Worm (Caenorhabditis elegans) whole organism, late embryonic: Measurements from ENCODE around the gene nhr-142.
A peak's percentile ranks its signal among the peaks of the same experiment; 100 is the strongest.

Source experiments
- C08G9.2 ChIP-seq: sonication (generic microtip); optimal IDR thresholded peaks from 2 replicates; lab custom pipeline; 2016; ENCODE audit warnings: mild to moderate bottlenecking, missing genetic modification characterization, moderate library complexity, missing compliant biosample characterization
- C38D4.7 ChIP-seq: fragments of 200-800 bp; sonication (Bioruptor generic); optimal IDR thresholded peaks from 2 replicates; lab custom pipeline; 2018; ENCODE audit warnings: mild to moderate bottlenecking, missing genetic modification characterization, moderate library complexity, missing compliant biosample characterization
- K02D7.2 ChIP-seq: sonication (generic microtip); optimal IDR thresholded peaks from 2 replicates; lab custom pipeline; 2017; ENCODE audit warnings: mild to moderate bottlenecking, missing genetic modification characterization, missing compliant biosample characterization
- K09A11.1 ChIP-seq: sonication (generic microtip); optimal IDR thresholded peaks from 2 replicates; lab custom pipeline; 2017; ENCODE audit warnings: antibody characterized with exemption, mild to moderate bottlenecking, missing genetic modification characterization, missing compliant biosample characterization; ENCODE audit not compliant: insufficient read depth
- T23F11.4 ChIP-seq: fragments of 200-800 bp; sonication (Bioruptor generic); optimal IDR thresholded peaks from 2 replicates; lab custom pipeline; 2018; ENCODE audit warnings: mild to moderate bottlenecking, missing genetic modification characterization, missing compliant biosample characterization
- ama-1 ChIP-seq: fragments of 150-350 bp; optimal IDR thresholded peaks from 2 replicates; lab custom pipeline; 2014
- ceh-30 ChIP-seq: fragments of 150-350 bp; optimal IDR thresholded peaks from 2 replicates; lab custom pipeline; 2014; ENCODE audit warnings: missing biosample characterization, missing genetic modification characterization
- ceh-31 ChIP-seq: sonication (generic microtip); optimal IDR thresholded peaks from 2 replicates; lab custom pipeline; 2016; ENCODE audit warnings: missing genetic modification characterization, missing compliant biosample characterization
- ceh-34 ChIP-seq: sonication (generic microtip); optimal IDR thresholded peaks from 2 replicates; lab custom pipeline; 2016; ENCODE audit warnings: mild to moderate bottlenecking, missing genetic modification characterization, missing compliant biosample characterization
- ceh-45 ChIP-seq: fragments of 200-800 bp; sonication (Bioruptor generic); IDR thresholded peaks from 2 replicates; pipeline ENCODE4 v1.3.6; 2022; ENCODE audit warnings: missing genetic modification reagents, missing genetic modification characterization, missing compliant biosample characterization
- ceh-9 ChIP-seq: sonication (generic microtip); optimal IDR thresholded peaks from 2 replicates; lab custom pipeline; 2016; ENCODE audit warnings: mild to moderate bottlenecking, missing genetic modification characterization, inconsistent platforms, missing compliant biosample characterization
- che-1 ChIP-seq: sonication (generic microtip); optimal IDR thresholded peaks from 2 replicates; lab custom pipeline; 2016; ENCODE audit warnings: mild to moderate bottlenecking, missing genetic modification characterization, missing compliant biosample characterization
- dve-1 ChIP-seq: sonication (generic microtip); optimal IDR thresholded peaks from 2 replicates; lab custom pipeline; 2017; ENCODE audit warnings: antibody characterized with exemption, mild to moderate bottlenecking, missing genetic modification characterization, missing compliant biosample characterization
- ets-4 ChIP-seq: sonication (generic microtip); optimal IDR thresholded peaks from 2 replicates; lab custom pipeline; 2016; ENCODE audit warnings: missing genetic modification characterization, missing compliant biosample characterization
- eyg-1 ChIP-seq: sonication (generic microtip); optimal IDR thresholded peaks from 2 replicates; lab custom pipeline; 2016; ENCODE audit warnings: missing genotype, missing genetic modification characterization, missing compliant biosample characterization
- gmeb-2 ChIP-seq: sonication (generic microtip); optimal IDR thresholded peaks from 2 replicates; lab custom pipeline; 2016; ENCODE audit warnings: missing genetic modification characterization, inconsistent platforms, missing compliant biosample characterization
- hlh-30 ChIP-seq: sonication (generic microtip); optimal IDR thresholded peaks from 2 replicates; lab custom pipeline; 2017; ENCODE audit warnings: antibody characterized with exemption, missing genetic modification characterization, missing compliant biosample characterization; ENCODE audit not compliant: insufficient read depth
- hlh-6 ChIP-seq: sonication (generic microtip); optimal IDR thresholded peaks from 2 replicates; lab custom pipeline; 2016; ENCODE audit warnings: missing genotype, missing genetic modification characterization, missing compliant biosample characterization
- hlh-8 ChIP-seq: sonication (generic microtip); optimal IDR thresholded peaks from 2 replicates; lab custom pipeline; 2016; ENCODE audit warnings: missing genotype, missing genetic modification characterization, missing compliant biosample characterization
- madf-2 ChIP-seq: sonication (generic microtip); optimal IDR thresholded peaks from 2 replicates; lab custom pipeline; 2017; ENCODE audit warnings: missing genetic modification characterization, missing compliant biosample characterization
- mec-3 ChIP-seq: sonication (generic microtip); optimal IDR thresholded peaks from 2 replicates; lab custom pipeline; 2016; ENCODE audit warnings: borderline replicate concordance, missing genetic modification characterization, missing compliant biosample characterization
- nfya-1 ChIP-seq: sonication (generic microtip); optimal IDR thresholded peaks from 2 replicates; lab custom pipeline; 2017; ENCODE audit warnings: missing genetic modification characterization, mild to moderate bottlenecking, missing compliant biosample characterization, antibody characterized with exemption, moderate library complexity
- nhr-232 ChIP-seq: sonication (generic microtip); optimal IDR thresholded peaks from 2 replicates; lab custom pipeline; 2016; ENCODE audit warnings: missing genetic modification characterization, missing compliant biosample characterization
- npax-4 ChIP-seq: sonication (generic microtip); optimal IDR thresholded peaks from 2 replicates; lab custom pipeline; 2016; ENCODE audit warnings: missing genetic modification characterization, missing compliant biosample characterization
- odd-2 ChIP-seq: sonication (generic microtip); optimal IDR thresholded peaks from 2 replicates; lab custom pipeline; 2017; ENCODE audit warnings: antibody characterized with exemption, mild to moderate bottlenecking, missing genetic modification characterization, missing compliant biosample characterization
- pag-3 ChIP-seq: sonication (generic microtip); optimal IDR thresholded peaks from 2 replicates; lab custom pipeline; 2016; ENCODE audit warnings: missing compliant biosample characterization, missing genetic modification characterization, borderline replicate concordance
- pax-1 ChIP-seq: fragments of 150-350 bp; optimal IDR thresholded peaks from 2 replicates; lab custom pipeline; 2014; ENCODE audit warnings: missing biosample characterization, missing genetic modification characterization
- pha-4 ChIP-seq: fragments of 150-350 bp; optimal IDR thresholded peaks from 2 replicates; lab custom pipeline; 2018; ENCODE audit warnings: missing biosample characterization, missing genetic modification reagents, missing genetic modification characterization
- pros-1 ChIP-seq: fragments of 150-350 bp; optimal IDR thresholded peaks from 2 replicates; lab custom pipeline; 2014; ENCODE audit warnings: missing biosample characterization, missing genetic modification reagents, missing genetic modification characterization
- ref-2 ChIP-seq: sonication (generic microtip); optimal IDR thresholded peaks from 2 replicates; lab custom pipeline; 2016; ENCODE audit warnings: missing genetic modification characterization, missing compliant biosample characterization
- sox-2 ChIP-seq: fragments of 200-800 bp; sonication (Bioruptor generic); IDR thresholded peaks from 2 replicates; pipeline ENCODE4 v1.3.6; 2022; ENCODE audit warnings: missing genetic modification reagents, missing genetic modification characterization, missing compliant biosample characterization
- sox-4 ChIP-seq: sonication (generic microtip); optimal IDR thresholded peaks from 2 replicates; lab custom pipeline; 2017; ENCODE audit warnings: mild to moderate bottlenecking, missing genetic modification characterization, inconsistent platforms, missing compliant biosample characterization
- unc-3 ChIP-seq, 2 experiments: fragments of 200-800 bp in 1 of 2; sonication (Bioruptor generic) in 1 of 2; sonication (generic microtip) in 1 of 2; conservative IDR thresholded peaks in 1 of 2; optimal IDR thresholded peaks in 1 of 2; 2 replicates each; pipeline versions ENCODE4 v1.3.6 to Lab custom; 2016 to 2022; ENCODE audit warnings: missing compliant biosample characterization in 2 of 2, missing genetic modification characterization in 2 of 2, missing genetic modification reagents in 1 of 2
- unc-42 ChIP-seq: sonication (generic microtip); optimal IDR thresholded peaks from 2 replicates; lab custom pipeline; 2016; ENCODE audit warnings: missing genotype, missing genetic modification characterization, missing compliant biosample characterization
- unc-55 ChIP-seq: sonication (generic microtip); optimal IDR thresholded peaks from 2 replicates; lab custom pipeline; 2017; ENCODE audit warnings: missing biosample characterization, missing genetic modification reagents, missing genetic modification characterization
- unc-86 ChIP-seq: sonication (generic microtip); optimal IDR thresholded peaks from 2 replicates; lab custom pipeline; 2016; ENCODE audit warnings: missing genetic modification characterization, missing compliant biosample characterization

Gene nhr-142

DNA sequence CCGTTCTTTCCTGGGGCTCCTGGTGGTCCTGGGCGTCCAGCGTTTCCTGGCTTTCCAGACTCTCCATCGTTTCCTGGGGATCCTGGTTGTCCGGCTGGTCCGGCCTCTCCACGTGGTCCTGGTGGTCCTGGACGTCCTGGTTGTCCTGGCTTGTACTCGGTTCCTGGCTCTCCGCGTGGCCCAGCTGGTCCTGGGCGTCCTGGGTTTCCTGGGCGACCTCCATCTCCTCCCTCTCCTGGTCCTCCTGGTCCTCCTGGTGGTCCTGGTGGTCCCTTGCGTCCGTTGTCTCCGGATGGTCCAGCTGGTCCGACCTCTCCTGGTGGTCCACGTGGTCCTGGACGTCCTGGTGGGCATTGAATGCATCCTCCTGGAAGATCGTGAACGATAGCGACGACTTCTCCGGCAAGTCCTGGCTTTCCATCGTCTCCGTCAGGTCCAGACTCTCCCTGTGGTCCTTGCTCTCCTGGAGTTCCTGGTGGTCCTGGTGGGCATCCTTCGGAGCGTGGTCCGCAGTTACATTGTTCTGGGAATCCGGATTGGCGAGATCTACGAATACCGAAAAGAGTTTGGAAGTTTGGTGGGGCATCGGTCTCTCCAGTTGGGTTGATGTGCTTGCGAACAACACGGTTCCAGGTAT, 45.7 kb upstream of the nhr-142 start:
- TF ChIP-seq nfya-1 (tag; lab: Kevin White, UChicago): no peak
- TF ChIP-seq ceh-34 (tag; lab: Kevin White, UChicago): peak; percentile 17
- TF ChIP-seq mec-3 (tag; lab: Kevin White, UChicago): peak; percentile 64
- no peak for TF ChIP-seq sox-4 (tag; lab: Kevin White, UChicago)
- TF ChIP-seq dve-1 (tag; lab: Kevin White, UChicago): no peak
- no peak for TF ChIP-seq T23F11.4
- no peak for TF ChIP-seq ceh-45
- peak; percentile 1 for TF ChIP-seq C08G9.2

- TF ChIP-seq ceh-9 (tag; lab: Kevin White, UChicago) (no peak), hlh-8 (tag; lab: Kevin White, UChicago) (no peak), nfya-1 (tag; lab: Kevin White, UChicago) (no peak), che-1 (no peak), pax-1 (no peak), ref-2 (no peak), eyg-1 (tag; lab: Kevin White, UChicago) (no peak), gmeb-2 (tag; lab: Kevin White, UChicago) (no peak), ceh-31 (no peak), mec-3 (tag; lab: Kevin White, UChicago) (no peak), unc-55 (no peak), unc-3 (GFP tag; conservative IDR thresholded peaks at IDR 0.05; lab: Robert Waterston, UW) (no peak), unc-3 (tag; optimal IDR thresholded peaks at IDR 0.05; lab: Kevin White, UChicago) (no peak), nhr-232 (tag; lab: Kevin White, UChicago) (no peak), T23F11.4 (no peak), sox-2 (GFP tag; lab: Robert Waterston, UW) (no peak), ceh-30 (tag; lab: Kevin White, UChicago) (no peak)
- TF ChIP-seq, all 69 proteins: peak for 0
Measured at ce11 chrV:5835397-5835796, 45.0 kb upstream of the nhr-142 start.

DNA sequence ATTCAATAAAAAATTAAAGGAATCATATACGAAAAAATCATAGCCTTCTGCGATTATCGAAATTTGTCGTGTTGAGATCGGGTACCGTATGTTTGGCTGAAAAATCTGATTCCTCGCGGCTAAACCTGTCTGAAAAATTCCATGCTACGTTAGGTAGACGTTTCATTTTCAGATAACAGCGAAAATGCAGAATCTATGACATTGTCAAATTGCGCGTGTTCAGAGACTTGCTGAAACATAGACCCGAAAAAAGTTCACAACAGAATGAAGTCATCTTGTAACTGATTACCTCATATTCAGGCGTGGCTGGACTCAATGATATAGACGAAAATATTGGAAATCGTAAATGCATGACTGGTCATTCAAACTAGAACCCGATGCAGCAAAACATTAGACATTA, 43.2 kb upstream of the nhr-142 start, which contains the start of gene srh-76:
TSS of gene srh-76 (plus strand) at position 301 of the 400 bp plus-strand sequence.
- no peak for TF ChIP-seq C38D4.7 (GFP tag; lab: Kevin White, UChicago)
- TF ChIP-seq pax-1: no peak
- no peak for TF ChIP-seq pros-1 (tag; lab: Kevin White, UChicago)
- TF ChIP-seq madf-2 (tag; lab: Kevin White, UChicago): no peak
- no peak for TF ChIP-seq pha-4 (tag; lab: Kevin White, UChicago)
- no peak for TF ChIP-seq ceh-31
- no peak for TF ChIP-seq eyg-1 (tag; lab: Kevin White, UChicago)
- TF ChIP-seq pag-3 (tag; lab: Kevin White, UChicago): no peak
- TF ChIP-seq sox-2 (GFP tag; lab: Robert Waterston, UW): no peak
- no peak for TF ChIP-seq che-1
- TF ChIP-seq K02D7.2 (tag; lab: Kevin White, UChicago): no peak
- no peak for TF ChIP-seq odd-2 (tag; lab: Kevin White, UChicago)
- TF ChIP-seq hlh-30 (tag; lab: Kevin White, UChicago): no peak
- no peak for TF ChIP-seq ets-4
- TF ChIP-seq ceh-30 (tag; lab: Kevin White, UChicago): no peak
- TF ChIP-seq hlh-6: no peak
- TF ChIP-seq unc-42 (tag; lab: Kevin White, UChicago): no peak
- no peak for TF ChIP-seq ceh-45

- TF ChIP-seq ceh-30 (tag; lab: Kevin White, UChicago) (no peak), ama-1 (lab: Kevin White, UChicago) (peak; percentile 51)
Measured at ce11 chrV:5832799-5833198, 42.4 kb upstream of the nhr-142 start.

ce11 chrV:5831253-5831652, 40.9 kb upstream of the nhr-142 start:
- no peak for TF ChIP-seq unc-86 (tag; lab: Kevin White, UChicago)
- no peak for TF ChIP-seq hlh-8 (tag; lab: Kevin White, UChicago)
- no peak for TF ChIP-seq K09A11.1 (tag; lab: Kevin White, UChicago)
- no peak for TF ChIP-seq npax-4 (tag; lab: Kevin White, UChicago)
